Fruit fly (Drosophila melanogaster) whole organism, embryonic: ENCODE measurements around the gene Tusp.

Source experiments
- Aef1 ChIP-seq: fragments of 200-800 bp; sonication (Bioruptor generic); IDR thresholded peaks from 3 replicates; pipeline ENCODE4 v1.3.6; 2022; ENCODE audit warnings: missing biosample characterization, missing genetic modification characterization
- C15 ChIP-seq: fragments of 200-800 bp; sonication (Bioruptor generic); IDR thresholded peaks from 3 replicates; pipeline ENCODE4 v1.3.6; 2022; ENCODE audit warnings: missing biosample characterization, missing genetic modification characterization
- CG12071 ChIP-seq: fragments of 200-800 bp; sonication (Bioruptor generic); optimal IDR thresholded peaks from 3 replicates; lab custom pipeline; 2018; ENCODE audit warnings: missing biosample characterization, mild to moderate bottlenecking, missing genetic modification characterization
- CG13624 ChIP-seq: fragments of 200-800 bp; sonication (Bioruptor generic); optimal IDR thresholded peaks from 2 replicates; lab custom pipeline; 2016; ENCODE audit warnings: missing biosample characterization, missing genetic modification characterization
- CG14050 ChIP-seq: fragments of 200-800 bp; sonication (Bioruptor generic); IDR thresholded peaks from 3 replicates; pipeline ENCODE4 v1.3.6; 2022; ENCODE audit warnings: missing biosample characterization, missing genetic modification characterization
- CG16779 ChIP-seq: fragments of 200-800 bp; sonication (Bioruptor generic); IDR thresholded peaks from 2 replicates; pipeline ENCODE4 v1.3.6; 2022; ENCODE audit warnings: missing biosample characterization, missing genetic modification characterization
- CG16815 ChIP-seq: fragments of 200-800 bp; sonication (Bioruptor generic); optimal IDR thresholded peaks from 3 replicates; lab custom pipeline; 2017; ENCODE audit warnings: missing biosample characterization, mild to moderate bottlenecking, missing genetic modification characterization
- CG17186 ChIP-seq: fragments of 200-800 bp; sonication (Bioruptor generic); optimal IDR thresholded peaks from 3 replicates; lab custom pipeline; 2017; ENCODE audit warnings: missing biosample characterization, missing genetic modification reagents, missing genetic modification characterization
- CG17359 ChIP-seq: fragments of 200-800 bp; sonication (Bioruptor generic); optimal IDR thresholded peaks from 3 replicates; lab custom pipeline; 2018; ENCODE audit warnings: missing biosample characterization, mild to moderate bottlenecking, missing genetic modification characterization, moderate library complexity
- CG18262 ChIP-seq: fragments of 200-800 bp; optimal IDR thresholded peaks from 3 replicates; lab custom pipeline; 2019; ENCODE audit warnings: missing biosample characterization, mild to moderate bottlenecking, missing genetic modification characterization, moderate library complexity
- CG1832 ChIP-seq: fragments of 200-800 bp; sonication (Bioruptor generic); optimal IDR thresholded peaks from 2 replicates; lab custom pipeline; 2017; ENCODE audit warnings: missing biosample characterization, mild to moderate bottlenecking, missing genetic modification characterization, inconsistent platforms
- CG2120 ChIP-seq: fragments of 200-800 bp; sonication (Bioruptor generic); optimal IDR thresholded peaks from 3 replicates; lab custom pipeline; 2016; ENCODE audit warnings: missing biosample characterization, missing genetic modification characterization
- CG3163 ChIP-seq: fragments of 200-800 bp; sonication (Bioruptor generic); optimal IDR thresholded peaks from 3 replicates; lab custom pipeline; 2016; ENCODE audit warnings: missing biosample characterization, missing genetic modification characterization
- CG3838 ChIP-seq: fragments of 200-800 bp; sonication (Bioruptor generic); optimal IDR thresholded peaks from 3 replicates; lab custom pipeline; 2016; ENCODE audit warnings: missing biosample characterization, missing genetic modification characterization
- CG3995 ChIP-seq: fragments of 200-800 bp; sonication (Bioruptor generic); optimal IDR thresholded peaks from 3 replicates; lab custom pipeline; 2016; ENCODE audit warnings: missing biosample characterization, missing genetic modification characterization
- CG42726 ChIP-seq: fragments of 200-800 bp; sonication (Bioruptor generic); IDR thresholded peaks from 2 replicates; pipeline ENCODE4 v1.3.6; 2022; ENCODE audit warnings: missing biosample characterization, missing genetic modification characterization; ENCODE audit not compliant: partially characterized antibody
- CG7987 ChIP-seq: fragments of 200-800 bp; sonication (Bioruptor generic); optimal IDR thresholded peaks from 2 replicates; lab custom pipeline; 2018; ENCODE audit warnings: missing biosample characterization, mild to moderate bottlenecking, missing genetic modification characterization, moderate library complexity
- CG8281 ChIP-seq: fragments of 200-800 bp; sonication (Bioruptor generic); optimal IDR thresholded peaks from 2 replicates; lab custom pipeline; 2018; ENCODE audit warnings: missing biosample characterization, mild to moderate bottlenecking, missing genetic modification characterization, moderate library complexity
- CG8478 ChIP-seq: fragments of >200 bp; optimal IDR thresholded peaks from 2 replicates; lab custom pipeline; 2018
- CG8924 ChIP-seq: fragments of 200-800 bp; optimal IDR thresholded peaks from 3 replicates; lab custom pipeline; 2019; ENCODE audit warnings: missing biosample characterization, mild to moderate bottlenecking, missing genetic modification characterization, moderate library complexity
- CG9609 ChIP-seq: fragments of 200-800 bp; sonication (Bioruptor generic); optimal IDR thresholded peaks from 3 replicates; lab custom pipeline; 2016; ENCODE audit warnings: missing biosample characterization, missing genetic modification characterization
- Dad ChIP-seq: fragments of 200-800 bp; sonication (Bioruptor generic); optimal IDR thresholded peaks from 3 replicates; lab custom pipeline; 2016; ENCODE audit warnings: missing biosample characterization, missing genetic modification characterization
- Dip3 ChIP-seq: fragments of 200-800 bp; sonication (Bioruptor generic); optimal IDR thresholded peaks from 3 replicates; lab custom pipeline; 2016; ENCODE audit warnings: missing biosample characterization, missing genetic modification characterization
- Dp ChIP-seq: fragments of 200-800 bp; sonication (Bioruptor generic); optimal IDR thresholded peaks from 2 replicates; lab custom pipeline; 2018; ENCODE audit warnings: missing biosample characterization, mild to moderate bottlenecking, missing genetic modification characterization, moderate library complexity
- Drgx ChIP-seq: fragments of 200-800 bp; sonication (Bioruptor generic); IDR thresholded peaks from 2 replicates; pipeline ENCODE4 v1.3.6; 2022; ENCODE audit warnings: missing biosample characterization, missing genetic modification characterization
- Eip74EF ChIP-seq, 2 experiments: fragments of 200-800 bp in 1 of 2; fragments of >200 bp in 1 of 2; sonication (Bioruptor generic) in 1 of 2; optimal IDR thresholded peaks; 2 replicates each; lab custom pipeline; 2017 to 2019; ENCODE audit warnings: missing biosample characterization in 2 of 2, missing genetic modification characterization in 2 of 2, mild to moderate bottlenecking in 1 of 2, moderate library complexity in 1 of 2
- Gsc ChIP-seq: fragments of 200-800 bp; sonication (Bioruptor generic); IDR thresholded peaks from 2 replicates; pipeline ENCODE4 v1.3.6; 2022; ENCODE audit warnings: missing biosample characterization, missing genetic modification characterization
- Hsf ChIP-seq: fragments of 200-800 bp; sonication (Bioruptor generic); optimal IDR thresholded peaks from 3 replicates; lab custom pipeline; 2016; ENCODE audit warnings: missing biosample characterization, missing genetic modification characterization
- Myb ChIP-seq: fragments of 200-800 bp; sonication (Bioruptor generic); optimal IDR thresholded peaks from 2 replicates; lab custom pipeline; 2016; ENCODE audit warnings: missing biosample characterization, missing genetic modification characterization
- Pdp1 ChIP-seq, 2 experiments: fragments of 200-800 bp; sonication (Bioruptor generic); optimal IDR thresholded peaks; 3 replicates each; lab custom pipeline; 2016; ENCODE audit warnings: missing biosample characterization in 2 of 2, missing genetic modification characterization in 2 of 2, mild to moderate bottlenecking in 1 of 2, moderate library complexity in 1 of 2
- Poxn ChIP-seq: fragments of 200-800 bp; sonication (Bioruptor generic); IDR thresholded peaks from 2 replicates; pipeline ENCODE4 v1.3.6; 2022; ENCODE audit warnings: missing biosample characterization, missing genetic modification characterization
- Ptx1 ChIP-seq: fragments of 200-800 bp; sonication (Bioruptor generic); IDR thresholded peaks from 2 replicates; pipeline ENCODE4 v1.3.6; 2022; ENCODE audit warnings: missing biosample characterization, missing genetic modification characterization
- Ssrp ChIP-seq: fragments of 200-800 bp; sonication (Bioruptor generic); optimal IDR thresholded peaks from 2 replicates; lab custom pipeline; 2018; ENCODE audit warnings: missing biosample characterization, mild to moderate bottlenecking, missing genetic modification characterization, moderate library complexity
- Trl ChIP-seq, 3 experiments: fragments of >200 bp in 2 of 3; fragments of 200-800 bp in 1 of 3; sonication (Bioruptor generic) in 1 of 3; optimal IDR thresholded peaks; 2 replicates in 1 of 3; 3 replicates in 2 of 3; lab custom pipeline; 2016 to 2017; ENCODE audit warnings: missing biosample characterization in 1 of 3, missing genetic modification characterization in 1 of 3
- al ChIP-seq: fragments of 200-800 bp; sonication (Bioruptor generic); IDR thresholded peaks from 2 replicates; pipeline ENCODE4 v1.3.6; 2022; ENCODE audit warnings: missing biosample characterization, missing genetic modification characterization
- bab2 ChIP-seq: fragments of 200-800 bp; sonication (Bioruptor generic); optimal IDR thresholded peaks from 2 replicates; lab custom pipeline; 2016; ENCODE audit warnings: missing biosample characterization, missing genetic modification characterization
- bbx ChIP-seq: fragments of 200-800 bp; sonication (Bioruptor generic); IDR thresholded peaks from 2 replicates; pipeline ENCODE4 v1.3.6; 2022; ENCODE audit warnings: missing biosample characterization, missing genetic modification characterization; ENCODE audit not compliant: partially characterized antibody
- btn ChIP-seq: fragments of 200-800 bp; sonication (Bioruptor generic); optimal IDR thresholded peaks from 2 replicates; lab custom pipeline; 2016; ENCODE audit warnings: missing biosample characterization, missing genetic modification characterization
- caup ChIP-seq: fragments of 200-800 bp; sonication (Bioruptor generic); optimal IDR thresholded peaks from 3 replicates; lab custom pipeline; 2017; ENCODE audit warnings: missing biosample characterization, mild to moderate bottlenecking, missing genetic modification characterization, moderate library complexity; ENCODE audit not compliant: severe bottlenecking
- cg ChIP-seq: fragments of 200-800 bp; sonication (Bioruptor generic); optimal IDR thresholded peaks from 3 replicates; lab custom pipeline; 2019; ENCODE audit warnings: missing biosample characterization, mild to moderate bottlenecking, missing genetic modification characterization, moderate library complexity
- danr ChIP-seq: fragments of 200-800 bp; sonication (Bioruptor generic); IDR thresholded peaks from 2 replicates; pipeline ENCODE4 v1.3.6; 2022; ENCODE audit warnings: missing biosample characterization, missing genetic modification characterization
- dysf ChIP-seq: fragments of 200-800 bp; sonication (Bioruptor generic); IDR thresholded peaks from 3 replicates; pipeline ENCODE4 v1.3.6; 2022; ENCODE audit warnings: missing biosample characterization, missing genetic modification characterization
- exex ChIP-seq: fragments of 200-800 bp; sonication (Bioruptor generic); optimal IDR thresholded peaks from 4 replicates; lab custom pipeline; 2018; ENCODE audit warnings: missing biosample characterization, mild to moderate bottlenecking, missing genetic modification characterization, moderate library complexity
- fd102C ChIP-seq: fragments of 200-800 bp; sonication (Bioruptor generic); optimal IDR thresholded peaks from 2 replicates; lab custom pipeline; 2018; ENCODE audit warnings: missing biosample characterization, mild to moderate bottlenecking, missing genetic modification characterization, moderate library complexity
- fd64A ChIP-seq: fragments of 200-800 bp; sonication (Bioruptor generic); optimal IDR thresholded peaks from 3 replicates; lab custom pipeline; 2018; ENCODE audit warnings: missing biosample characterization, mild to moderate bottlenecking, missing genetic modification characterization
- maf-S ChIP-seq: fragments of 200-800 bp; sonication (Bioruptor generic); optimal IDR thresholded peaks from 2 replicates; lab custom pipeline; 2016; ENCODE audit warnings: missing biosample characterization, missing genetic modification characterization
- ro ChIP-seq: fragments of 200-800 bp; sonication (Bioruptor generic); IDR thresholded peaks from 2 replicates; pipeline ENCODE4 v1.3.6; 2022; ENCODE audit warnings: missing biosample characterization, missing genetic modification characterization
- twi ChIP-seq: fragments of 200-800 bp; optimal IDR thresholded peaks from 2 replicates; lab custom pipeline; 2019; ENCODE audit warnings: missing biosample characterization, mild to moderate bottlenecking, missing genetic modification characterization, moderate library complexity
- unpg ChIP-seq: fragments of 200-800 bp; sonication (Bioruptor generic); optimal IDR thresholded peaks from 3 replicates; lab custom pipeline; 2018; ENCODE audit warnings: missing biosample characterization, mild to moderate bottlenecking, missing genetic modification characterization, moderate library complexity

The Tusp gene

dm6 chr3R:27636010-27636584 is 28.4 kb downstream of the Tusp start, which contains the start of the genes CG5611 and Mtl (continued):
- peak; percentile 74 for TF ChIP-seq cg (GFP tag; lab: Kevin White, UChicago)
- peak; percentile 98 for TF ChIP-seq Dip3
- peak; percentile 100 for TF ChIP-seq CG17359
- TF ChIP-seq bab2: peak; percentile 98
- peak; percentile 96 for TF ChIP-seq CG8281 (tag; lab: Kevin White, UChicago)
- peak; percentile 99 for TF ChIP-seq CG14050 (GFP tag; lab: Robert Waterston, UW)
- TF ChIP-seq CG3995 (GFP tag; lab: Kevin White, UChicago): peak; percentile 88
- peak; percentile 84 for TF ChIP-seq Myb
- peak; percentile 99 for TF ChIP-seq ro
- peak; percentile 41 for TF ChIP-seq Dp (GFP tag; lab: Kevin White, UChicago)
- no peak for TF ChIP-seq bbx (GFP tag; lab: Robert Waterston, UW)
- peak; percentile 98 for TF ChIP-seq CG13624 (GFP tag; lab: Kevin White, UChicago)
- TF ChIP-seq CG2120: peak; percentile 100
- TF ChIP-seq CG42726 (GFP tag; lab: Robert Waterston, UW): 0 out of 2 replicates have a peak, but pooled peaks have one; percentile 32
- peak; percentile 100 for TF ChIP-seq CG8924
- peak; percentile 100 for TF ChIP-seq dysf (GFP tag; lab: Robert Waterston, UW)
- no peak for TF ChIP-seq CG8478 (lab: Kevin White, UChicago)
- TF ChIP-seq CG1832 (GFP tag; lab: Kevin White, UChicago): no peak
- peak; percentile 100 for TF ChIP-seq Aef1
- TF ChIP-seq C15: peak; percentile 99
- peak; percentile 98 for TF ChIP-seq CG7987
- peak; percentile 100 for TF ChIP-seq al (GFP tag; lab: Robert Waterston, UW)
- peak; percentile 100 for TF ChIP-seq unpg
- peak; percentile 98 for TF ChIP-seq exex (tag; lab: Kevin White, UChicago)
- peak; percentile 87 for TF ChIP-seq btn (GFP tag; lab: Kevin White, UChicago)
- TF ChIP-seq Ssrp (tag; lab: Kevin White, UChicago): peak; percentile 100
- TF ChIP-seq Poxn: peak; percentile 100
- peak; percentile 81 for TF ChIP-seq CG3163 (GFP tag; lab: Kevin White, UChicago)
- TF ChIP-seq Dad (GFP tag; lab: Kevin White, UChicago): peak; percentile 97
- TF ChIP-seq Hsf (GFP tag; lab: Kevin White, UChicago): peak; percentile 99
- peak in 1 of 2 experiments; percentile 99 for TF ChIP-seq Eip74EF (GFP tag; optimal IDR thresholded peaks at IDR 0.05; lab: Kevin White, UChicago)
- peak; percentile 99 for TF ChIP-seq caup (GFP tag; lab: Kevin White, UChicago)
- peak; percentile 97 for TF ChIP-seq fd102C (GFP tag; lab: Kevin White, UChicago)
- peak; percentile 100 for TF ChIP-seq CG16779 (GFP tag; lab: Robert Waterston, UW)
- peak; percentile 99 for TF ChIP-seq Gsc (GFP tag; lab: Robert Waterston, UW)
- TF ChIP-seq CG3838 (GFP tag; lab: Kevin White, UChicago): peak; percentile 97
- peak; percentile 100 for TF ChIP-seq Drgx
- peak; percentile 100 for TF ChIP-seq CG16815 (GFP tag; lab: Kevin White, UChicago)
- TF ChIP-seq Ptx1 (GFP tag; lab: Robert Waterston, UW): peak; percentile 100
- peak; percentile 100 for TF ChIP-seq CG18262 (tag; lab: Kevin White, UChicago)
- peak; percentile 95 for TF ChIP-seq CG17186 (GFP tag; lab: Kevin White, UChicago)
- TF ChIP-seq Trl (optimal IDR thresholded peaks at IDR 0.05; lab: Kevin White, UChicago): peak; percentile 81 to 91
- peak; percentile 97 for TF ChIP-seq Trl (GFP tag; optimal IDR thresholded peaks at IDR 0.05; lab: Kevin White, UChicago)
- peak; percentile 98 for TF ChIP-seq maf-S
- peak; percentile 100 for TF ChIP-seq twi (tag; lab: Kevin White, UChicago)
- TF ChIP-seq fd64A (GFP tag; lab: Kevin White, UChicago): peak; percentile 99
- TF ChIP-seq CG9609 (GFP tag; lab: Kevin White, UChicago): peak; percentile 97
- peak; percentile 99 for TF ChIP-seq Pdp1 (GFP tag; optimal IDR thresholded peaks at IDR 0.05; lab: Kevin White, UChicago)
- TF ChIP-seq danr (GFP tag; lab: Robert Waterston, UW): peak; percentile 100
- TF ChIP-seq CG12071 (GFP tag; lab: Kevin White, UChicago): peak; percentile 99
